Fruit fly (Drosophila melanogaster) whole organism, adult: ENCODE data around the gene CG31792.

Experiments used
- CG11617 ChIP-seq: fragments of 200-800 bp; sonication (Bioruptor generic); optimal IDR thresholded peaks from 2 replicates; lab custom pipeline; 2017; ENCODE audit warnings: mild to moderate bottlenecking, missing biosample characterization, missing genetic modification reagents, missing genetic modification characterization
- CG12768 ChIP-seq: fragments of 200-800 bp; sonication (Bioruptor generic); optimal IDR thresholded peaks from 2 replicates; lab custom pipeline; 2017; ENCODE audit warnings: missing biosample characterization, missing genetic modification characterization, mild to moderate bottlenecking, moderate library complexity, missing genetic modification reagents
- CG14711 ChIP-seq: fragments of 200-800 bp; sonication (Bioruptor generic); optimal IDR thresholded peaks from 2 replicates; lab custom pipeline; 2018; ENCODE audit warnings: missing biosample characterization, mild to moderate bottlenecking, missing genetic modification characterization, moderate library complexity
- CG1620 ChIP-seq: fragments of 200-800 bp; sonication (Bioruptor generic); optimal IDR thresholded peaks from 2 replicates; lab custom pipeline; 2016; ENCODE audit warnings: missing biosample characterization, missing genetic modification characterization
- CG33017 ChIP-seq: fragments of 200-800 bp; sonication (Bioruptor generic); optimal IDR thresholded peaks from 2 replicates; lab custom pipeline; 2018; ENCODE audit warnings: missing biosample characterization, mild to moderate bottlenecking, missing genetic modification characterization, moderate library complexity
- CG5204 ChIP-seq: fragments of 200-800 bp; sonication (Bioruptor generic); optimal IDR thresholded peaks from 2 replicates; lab custom pipeline; 2016; ENCODE audit warnings: missing biosample characterization, missing genetic modification characterization
- CG7045 ChIP-seq: fragments of 200-800 bp; sonication (Bioruptor generic); optimal IDR thresholded peaks from 2 replicates; lab custom pipeline; 2017; ENCODE audit warnings: missing biosample characterization, mild to moderate bottlenecking, missing genetic modification characterization
- CG7101 ChIP-seq: fragments of 200-800 bp; sonication (Bioruptor generic); optimal IDR thresholded peaks from 2 replicates; lab custom pipeline; 2018; ENCODE audit warnings: missing biosample characterization, mild to moderate bottlenecking, missing genetic modification characterization, moderate library complexity
- Clk ChIP-seq: fragments of 200-800 bp; sonication (Bioruptor generic); optimal IDR thresholded peaks from 2 replicates; lab custom pipeline; 2017; ENCODE audit warnings: missing biosample characterization, missing genetic modification characterization
- Crg-1 ChIP-seq: fragments of 200-800 bp; sonication (Bioruptor generic); optimal IDR thresholded peaks from 2 replicates; lab custom pipeline; 2016; ENCODE audit warnings: missing biosample characterization, missing genetic modification characterization
- Hr96 ChIP-seq: fragments of 200-800 bp; sonication (Bioruptor generic); optimal IDR thresholded peaks from 2 replicates; lab custom pipeline; 2016; ENCODE audit warnings: missing biosample characterization, missing genetic modification characterization
- Mnt ChIP-seq: fragments of 200-800 bp; sonication (Bioruptor generic); optimal IDR thresholded peaks from 2 replicates; lab custom pipeline; 2016; ENCODE audit warnings: missing biosample characterization, mild to moderate bottlenecking, missing genetic modification characterization
- bab1 ChIP-seq: fragments of 200-800 bp; sonication (Bioruptor generic); optimal IDR thresholded peaks from 3 replicates; lab custom pipeline; 2019; ENCODE audit warnings: missing biosample characterization, mild to moderate bottlenecking, missing genetic modification characterization, moderate library complexity
- cic ChIP-seq: fragments of 200-800 bp; sonication (Bioruptor generic); optimal IDR thresholded peaks from 2 replicates; lab custom pipeline; 2017; ENCODE audit warnings: missing biosample characterization, mild to moderate bottlenecking, missing genetic modification characterization, moderate library complexity
- cnc ChIP-seq, 2 experiments: fragments of >200 bp; optimal IDR thresholded peaks; 2 replicates each; lab custom pipeline; 2017
- kay ChIP-seq: fragments of 200-800 bp; sonication (Bioruptor generic); peaks from one replicate; lab custom pipeline; 2016; ENCODE audit warnings: missing biosample characterization, missing genetic modification characterization, borderline replicate concordance
- ovo ChIP-seq: fragments of 200-800 bp; sonication (Bioruptor generic); optimal IDR thresholded peaks from 2 replicates; lab custom pipeline; 2016; ENCODE audit warnings: missing biosample characterization, missing genetic modification characterization
- pad ChIP-seq: fragments of 200-800 bp; sonication (Bioruptor generic); optimal IDR thresholded peaks from 3 replicates; lab custom pipeline; 2017; ENCODE audit warnings: missing biosample characterization, missing genetic modification characterization, mild to moderate bottlenecking, moderate library complexity, missing genetic modification reagents
- tj ChIP-seq: fragments of 200-800 bp; sonication (Bioruptor generic); optimal IDR thresholded peaks from 3 replicates; lab custom pipeline; 2017; ENCODE audit warnings: missing biosample characterization, mild to moderate bottlenecking, missing genetic modification characterization, moderate library complexity
- toe ChIP-seq: fragments of 200-800 bp; sonication (Bioruptor generic); optimal IDR thresholded peaks from 2 replicates; lab custom pipeline; 2016; ENCODE audit warnings: missing biosample characterization, missing genetic modification characterization

Gene CG31792

DNA sequence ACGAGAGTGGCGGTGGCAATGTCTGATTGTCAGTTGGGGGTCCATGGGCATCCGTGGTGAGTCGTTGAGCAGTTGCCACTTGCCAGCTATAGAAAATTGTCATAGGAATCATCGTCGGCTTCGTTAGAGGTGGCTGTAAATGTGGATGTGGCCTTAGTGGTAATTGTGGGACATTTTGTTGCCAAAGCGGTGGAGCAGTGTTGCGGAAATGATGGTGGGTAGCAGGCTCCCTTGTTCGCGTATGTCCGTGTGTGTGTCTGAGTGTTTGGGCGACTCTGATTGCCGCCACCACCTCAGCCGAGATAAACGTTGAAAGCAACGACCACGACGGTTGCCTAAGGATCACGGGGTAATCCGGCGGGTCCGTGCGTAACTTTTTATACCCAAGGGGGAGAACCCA lies 19.8 kb downstream of the CG31792 start:
- TF ChIP-seq pad (GFP tag; lab: Kevin White, UChicago) = no peak
- TF ChIP-seq bab1 (GFP tag; lab: Kevin White, UChicago) = no peak
- TF ChIP-seq kay (GFP tag; lab: Kevin White, UChicago) = no peak
- TF ChIP-seq CG7045 (GFP tag; lab: Kevin White, UChicago) = no peak
- TF ChIP-seq tj (GFP tag; lab: Kevin White, UChicago) = no peak
- TF ChIP-seq CG14711 = no peak
- no peak for TF ChIP-seq CG7101 (tag; lab: Kevin White, UChicago)
- TF ChIP-seq CG1620 (GFP tag; lab: Kevin White, UChicago) = no peak
- TF ChIP-seq Clk (GFP tag; lab: Kevin White, UChicago) = no peak
- no peak for TF ChIP-seq CG5204 (GFP tag; lab: Kevin White, UChicago)
- no peak for TF ChIP-seq CG11617 (GFP tag; lab: Kevin White, UChicago)
- TF ChIP-seq cnc (optimal IDR thresholded peaks at IDR 0.05; lab: Kevin White, UChicago) = no peak
- TF ChIP-seq Crg-1 (GFP tag; lab: Kevin White, UChicago) = no peak
- TF ChIP-seq CG12768 (GFP tag; lab: Kevin White, UChicago) = no peak
- TF ChIP-seq Hr96 = no peak
- no peak for TF ChIP-seq ovo (GFP tag; lab: Kevin White, UChicago)

DNA sequence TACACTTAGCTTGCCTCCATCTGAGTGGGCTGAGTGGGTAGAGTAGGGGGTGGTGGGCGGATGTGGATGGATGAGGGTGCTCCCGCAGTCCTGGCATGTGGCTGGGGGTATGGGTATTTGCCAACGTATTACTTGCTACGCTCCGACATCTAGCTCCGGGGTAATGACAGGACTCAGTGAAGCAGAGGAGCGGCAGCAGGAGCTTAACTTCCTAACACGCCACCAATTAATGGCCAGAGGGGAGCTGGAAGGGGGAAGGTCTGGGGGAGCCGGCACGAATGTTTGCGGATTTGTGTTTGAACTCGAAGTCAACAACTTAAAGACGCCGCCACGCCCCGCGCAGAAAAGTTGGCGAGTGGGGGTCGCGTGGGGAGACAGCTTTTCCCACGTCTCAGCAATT lies 21.0 kb downstream of the CG31792 start:
- TF ChIP-seq CG5204 (GFP tag; lab: Kevin White, UChicago) (no peak), Clk (GFP tag; lab: Kevin White, UChicago) (no peak), CG7101 (tag; lab: Kevin White, UChicago) (no peak), Hr96 (no peak), CG12768 (GFP tag; lab: Kevin White, UChicago) (no peak), tj (GFP tag; lab: Kevin White, UChicago) (no peak), Mnt (GFP tag; lab: Kevin White, UChicago) (no peak), toe (GFP tag; lab: Kevin White, UChicago) (no peak), Crg-1 (GFP tag; lab: Kevin White, UChicago) (no peak), cnc (optimal IDR thresholded peaks at IDR 0.05; lab: Kevin White, UChicago) (no peak), bab1 (GFP tag; lab: Kevin White, UChicago) (no peak), CG33017 (no peak), CG14711 (no peak), CG1620 (GFP tag; lab: Kevin White, UChicago) (no peak), cic (GFP tag; lab: Kevin White, UChicago) (no peak), pad (GFP tag; lab: Kevin White, UChicago) (no peak), ovo (GFP tag; lab: Kevin White, UChicago) (no peak), kay (GFP tag; lab: Kevin White, UChicago) (no peak), CG11617 (GFP tag; lab: Kevin White, UChicago) (no peak)

DNA sequence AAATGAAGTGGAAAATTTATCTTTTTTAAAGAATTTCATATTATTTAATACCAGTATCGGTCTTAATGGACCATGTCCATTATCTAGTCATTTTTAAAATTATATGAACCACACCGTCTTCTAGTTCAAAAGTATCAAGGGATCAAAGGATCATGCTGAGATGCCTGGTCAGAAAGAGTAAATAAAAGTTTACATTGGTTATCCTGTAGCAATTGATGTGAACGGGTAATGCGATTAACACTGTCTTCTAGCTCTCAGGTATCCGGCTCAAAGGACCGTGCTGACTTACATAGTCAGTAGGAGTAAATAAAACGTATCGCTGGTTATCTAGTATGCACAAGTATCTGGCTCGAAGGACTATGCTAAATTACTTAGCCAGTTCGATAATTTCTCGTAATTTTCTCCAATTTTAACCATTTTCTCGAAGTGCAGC lies 21.9 kb downstream of the CG31792 start:
- TF ChIP-seq Crg-1 (GFP tag; lab: Kevin White, UChicago) (no peak), CG11617 (GFP tag; lab: Kevin White, UChicago) (no peak), tj (GFP tag; lab: Kevin White, UChicago) (no peak), kay (GFP tag; lab: Kevin White, UChicago) (no peak), CG5204 (GFP tag; lab: Kevin White, UChicago) (peak; percentile 53)

DNA sequence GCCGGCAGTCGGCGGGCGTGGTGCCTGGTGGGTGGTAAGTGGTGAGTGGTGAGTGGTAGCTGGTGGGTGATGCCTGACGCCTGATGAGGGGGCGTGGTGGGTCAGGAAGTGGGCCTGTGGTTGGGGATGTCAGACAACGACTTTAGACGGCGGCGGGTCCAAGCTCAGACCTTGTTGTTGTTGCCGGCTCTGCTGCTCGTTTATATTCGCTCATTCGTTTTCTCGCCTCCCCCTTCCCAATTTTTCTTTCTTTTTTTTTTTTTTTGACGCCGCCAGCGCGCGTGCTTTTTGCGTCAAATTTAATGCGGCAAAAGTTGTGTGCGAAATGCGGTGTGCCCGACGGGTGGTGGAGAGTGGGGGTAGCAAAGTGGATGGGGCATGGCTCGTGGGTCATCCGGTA lies 22.4 kb downstream of the CG31792 start:
- no peak for TF ChIP-seq CG12768 (GFP tag; lab: Kevin White, UChicago)
- no peak for TF ChIP-seq CG33017
- TF ChIP-seq kay (GFP tag; lab: Kevin White, UChicago) = no peak
- TF ChIP-seq cnc (optimal IDR thresholded peaks at IDR 0.05; lab: Kevin White, UChicago) = no peak
- no peak for TF ChIP-seq bab1 (GFP tag; lab: Kevin White, UChicago)
- no peak for TF ChIP-seq CG1620 (GFP tag; lab: Kevin White, UChicago)
- TF ChIP-seq CG11617 (GFP tag; lab: Kevin White, UChicago) = no peak
- TF ChIP-seq Hr96 = no peak
- TF ChIP-seq CG5204 (GFP tag; lab: Kevin White, UChicago) = no peak
- no peak for TF ChIP-seq tj (GFP tag; lab: Kevin White, UChicago)
- TF ChIP-seq Clk (GFP tag; lab: Kevin White, UChicago) = no peak
- no peak for TF ChIP-seq Mnt (GFP tag; lab: Kevin White, UChicago)
- no peak for TF ChIP-seq Crg-1 (GFP tag; lab: Kevin White, UChicago)
- TF ChIP-seq pad (GFP tag; lab: Kevin White, UChicago) = no peak
- no peak for TF ChIP-seq CG14711
- TF ChIP-seq ovo (GFP tag; lab: Kevin White, UChicago) = no peak
- no peak for TF ChIP-seq CG7045 (GFP tag; lab: Kevin White, UChicago)
- TF ChIP-seq cic (GFP tag; lab: Kevin White, UChicago) = no peak

DNA sequence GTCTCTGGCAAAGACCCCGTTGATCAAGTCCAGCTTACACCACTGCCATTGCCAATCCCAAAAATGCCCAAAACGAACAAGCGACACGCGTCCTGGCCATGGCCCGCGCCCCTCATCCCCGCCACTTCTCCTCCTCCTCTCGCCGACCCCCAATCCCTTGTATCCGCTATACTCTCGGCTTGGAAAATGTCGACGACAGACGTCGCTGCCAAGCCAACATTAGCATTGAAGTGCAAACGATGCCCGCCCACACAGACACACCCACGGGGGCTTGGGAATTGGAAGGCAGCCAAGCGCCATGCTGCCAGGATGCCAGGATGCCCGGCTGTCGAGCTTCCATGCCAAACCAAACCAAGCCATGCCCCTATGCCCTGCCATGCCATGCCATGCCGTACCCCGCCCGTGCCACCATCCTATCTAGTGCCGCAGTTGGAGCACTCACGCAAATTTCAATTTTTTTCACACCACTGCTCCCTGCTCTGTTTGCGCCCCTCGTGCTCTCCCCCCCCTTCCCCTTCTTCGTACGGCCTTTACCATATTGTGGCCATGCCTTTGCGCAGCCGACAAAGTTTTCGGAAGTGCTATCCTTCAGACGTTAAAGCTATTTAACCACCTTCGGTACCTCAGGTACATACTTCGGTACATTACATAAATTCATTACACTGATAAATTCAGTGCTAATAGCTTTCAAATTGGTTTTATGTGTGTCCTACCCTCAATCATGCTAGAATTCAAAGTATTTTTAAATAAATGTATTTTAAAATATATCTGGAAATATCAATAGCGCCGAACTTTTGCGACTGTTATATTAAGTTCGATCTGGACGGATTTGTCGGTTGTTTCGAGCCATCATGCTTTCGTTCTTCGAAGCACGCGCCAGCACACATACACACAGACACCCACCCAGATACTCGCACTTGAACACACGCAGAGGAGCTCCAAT lies 24.3 kb downstream of the CG31792 start:
- TF ChIP-seq CG1620 (GFP tag; lab: Kevin White, UChicago) (no peak), kay (GFP tag; lab: Kevin White, UChicago) (peak; percentile 54), CG12768 (GFP tag; lab: Kevin White, UChicago) (peak; percentile 45), CG14711 (peak; percentile 9), toe (GFP tag; lab: Kevin White, UChicago) (no peak), Mnt (GFP tag; lab: Kevin White, UChicago) (peak; percentile 0), cic (GFP tag; lab: Kevin White, UChicago) (no peak), Crg-1 (GFP tag; lab: Kevin White, UChicago) (no peak), cnc (optimal IDR thresholded peaks at IDR 0.05; lab: Kevin White, UChicago) (no peak), tj (GFP tag; lab: Kevin White, UChicago) (peak; percentile 1), pad (GFP tag; lab: Kevin White, UChicago) (peak; percentile 40), CG7045 (GFP tag; lab: Kevin White, UChicago) (peak; percentile 74), CG33017 (peak; percentile 80), ovo (GFP tag; lab: Kevin White, UChicago) (no peak), CG5204 (GFP tag; lab: Kevin White, UChicago) (peak; percentile 49), CG7101 (tag; lab: Kevin White, UChicago) (peak; percentile 72), CG11617 (GFP tag; lab: Kevin White, UChicago) (peak; percentile 71), Hr96 (no peak), Clk (GFP tag; lab: Kevin White, UChicago) (peak; percentile 64), bab1 (GFP tag; lab: Kevin White, UChicago) (no peak)
